Fruit fly (Drosophila melanogaster) whole organism, embryonic: ENCODE measurements around the gene Abl.
A peak's percentile ranks its signal among the peaks of the same experiment; 100 is the strongest.

Experiments used
- BtbVII ChIP-seq: fragments of 200-800 bp; sonication (Bioruptor generic); optimal IDR thresholded peaks from 3 replicates; lab custom pipeline; 2017; ENCODE audit warnings: missing biosample characterization, mild to moderate bottlenecking, missing genetic modification characterization
- CG10274 ChIP-seq: fragments of 200-800 bp; sonication (Bioruptor generic); optimal IDR thresholded peaks from 3 replicates; lab custom pipeline; 2017; ENCODE audit warnings: missing biosample characterization, mild to moderate bottlenecking, missing genetic modification characterization
- CG10431 ChIP-seq: fragments of 200-800 bp; sonication (Bioruptor generic); optimal IDR thresholded peaks from 3 replicates; lab custom pipeline; 2018; ENCODE audit warnings: missing biosample characterization, mild to moderate bottlenecking, missing genetic modification characterization
- CG10979 ChIP-seq: fragments of 200-800 bp; sonication (Bioruptor generic); optimal IDR thresholded peaks from 2 replicates; lab custom pipeline; 2018; ENCODE audit warnings: missing biosample characterization, mild to moderate bottlenecking, missing genetic modification characterization, moderate library complexity
- CG13424 ChIP-seq: fragments of 200-800 bp; sonication (Bioruptor generic); optimal IDR thresholded peaks from 2 replicates; lab custom pipeline; 2019; ENCODE audit warnings: missing biosample characterization, mild to moderate bottlenecking, missing genetic modification characterization, moderate library complexity
- CG14050 ChIP-seq: fragments of 200-800 bp; sonication (Bioruptor generic); IDR thresholded peaks from 3 replicates; pipeline ENCODE4 v1.3.6; 2022; ENCODE audit warnings: missing biosample characterization, missing genetic modification characterization
- CG15011 ChIP-seq: fragments of 200-800 bp; sonication (Bioruptor generic); optimal IDR thresholded peaks from 3 replicates; lab custom pipeline; 2018; ENCODE audit warnings: missing biosample characterization, mild to moderate bottlenecking, missing genetic modification characterization
- CG15479 ChIP-seq: fragments of 200-800 bp; sonication (Bioruptor generic); optimal IDR thresholded peaks from 3 replicates; lab custom pipeline; 2019; ENCODE audit warnings: missing biosample characterization, mild to moderate bottlenecking, missing genetic modification characterization, moderate library complexity
- CG17568 ChIP-seq: fragments of 200-800 bp; sonication (Bioruptor generic); optimal IDR thresholded peaks from 2 replicates; lab custom pipeline; 2018; ENCODE audit warnings: missing biosample characterization, mild to moderate bottlenecking, missing genetic modification characterization, moderate library complexity
- CG18764 ChIP-seq: fragments of 200-800 bp; sonication (Bioruptor generic); optimal IDR thresholded peaks from 3 replicates; lab custom pipeline; 2016; ENCODE audit warnings: missing biosample characterization, missing genetic modification characterization
- CG2712 ChIP-seq: fragments of 200-800 bp; optimal IDR thresholded peaks from 3 replicates; lab custom pipeline; 2019; ENCODE audit warnings: missing biosample characterization, mild to moderate bottlenecking, missing genetic modification characterization, moderate library complexity
- CG33557 ChIP-seq: fragments of 200-800 bp; sonication (Bioruptor generic); optimal IDR thresholded peaks from 2 replicates; lab custom pipeline; 2019; ENCODE audit warnings: missing biosample characterization, mild to moderate bottlenecking, missing genetic modification characterization, moderate library complexity
- CG8765 ChIP-seq: fragments of 200-800 bp; sonication (Bioruptor generic); IDR thresholded peaks from 2 replicates; pipeline ENCODE4 v1.3.6; 2022; ENCODE audit warnings: missing biosample characterization, missing genetic modification characterization
- CG9437 ChIP-seq: fragments of 200-800 bp; sonication (Bioruptor generic); optimal IDR thresholded peaks from 2 replicates; lab custom pipeline; 2018; ENCODE audit warnings: missing biosample characterization, mild to moderate bottlenecking, missing genetic modification characterization
- CkIIα-i1 ChIP-seq: fragments of 200-800 bp; sonication (Bioruptor generic); IDR thresholded peaks from 2 replicates; pipeline ENCODE4 v1.3.6; 2022; ENCODE audit warnings: missing biosample characterization, missing genetic modification characterization
- Eip74EF ChIP-seq, 2 experiments: fragments of 200-800 bp in 1 of 2; fragments of >200 bp in 1 of 2; sonication (Bioruptor generic) in 1 of 2; optimal IDR thresholded peaks; 2 replicates each; lab custom pipeline; 2017 to 2019; ENCODE audit warnings: missing biosample characterization in 2 of 2, missing genetic modification characterization in 2 of 2, mild to moderate bottlenecking in 1 of 2, moderate library complexity in 1 of 2
- Ets65A ChIP-seq: fragments of 200-800 bp; sonication (Bioruptor generic); peaks from one replicate; lab custom pipeline; 2016; ENCODE audit warnings: missing biosample characterization, missing genetic modification characterization
- Fer1 ChIP-seq: fragments of 200-800 bp; sonication (Bioruptor generic); optimal IDR thresholded peaks from 2 replicates; lab custom pipeline; 2017; ENCODE audit warnings: missing biosample characterization, mild to moderate bottlenecking, missing genetic modification characterization
- Hr78 ChIP-seq, 2 experiments: fragments of 200-800 bp in 1 of 2; fragments of >200 bp in 1 of 2; sonication (Bioruptor generic) in 1 of 2; optimal IDR thresholded peaks; 2 replicates each; lab custom pipeline; 2017 to 2019; ENCODE audit warnings: missing biosample characterization in 2 of 2, missing genetic modification characterization in 2 of 2, mild to moderate bottlenecking in 1 of 2, moderate library complexity in 1 of 2
- MTF-1 ChIP-seq: fragments of 200-800 bp; sonication (Bioruptor generic); optimal IDR thresholded peaks from 2 replicates; lab custom pipeline; 2018; ENCODE audit warnings: missing biosample characterization, mild to moderate bottlenecking, missing genetic modification characterization, borderline replicate concordance
- Oli ChIP-seq: fragments of 200-800 bp; sonication (Bioruptor generic); optimal IDR thresholded peaks from 2 replicates; lab custom pipeline; 2018; ENCODE audit warnings: missing biosample characterization, mild to moderate bottlenecking, missing genetic modification characterization, moderate library complexity
- Rfx ChIP-seq: fragments of 200-800 bp; sonication (Bioruptor generic); IDR thresholded peaks from 2 replicates; pipeline ENCODE4 v1.3.6; 2022; ENCODE audit warnings: missing biosample characterization, missing genetic modification characterization
- Rx ChIP-seq: fragments of 200-800 bp; sonication (Bioruptor generic); IDR thresholded peaks from 2 replicates; pipeline ENCODE4 v1.3.6; 2022; ENCODE audit warnings: missing biosample characterization, missing genetic modification characterization
- Trl ChIP-seq, 3 experiments: fragments of >200 bp in 2 of 3; fragments of 200-800 bp in 1 of 3; sonication (Bioruptor generic) in 1 of 3; optimal IDR thresholded peaks; 2 replicates in 1 of 3; 3 replicates in 2 of 3; lab custom pipeline; 2016 to 2017; ENCODE audit warnings: missing biosample characterization in 1 of 3, missing genetic modification characterization in 1 of 3
- ac ChIP-seq: fragments of 200-800 bp; sonication (Bioruptor generic); optimal IDR thresholded peaks from 3 replicates; lab custom pipeline; 2017; ENCODE audit warnings: missing biosample characterization, mild to moderate bottlenecking, missing genetic modification characterization
- al ChIP-seq: fragments of 200-800 bp; sonication (Bioruptor generic); IDR thresholded peaks from 2 replicates; pipeline ENCODE4 v1.3.6; 2022; ENCODE audit warnings: missing biosample characterization, missing genetic modification characterization
- amos ChIP-seq: fragments of 200-800 bp; sonication (Bioruptor generic); IDR thresholded peaks from 2 replicates; pipeline ENCODE4 v1.3.6; 2022; ENCODE audit warnings: missing biosample characterization, missing genetic modification characterization; ENCODE audit not compliant: partially characterized antibody
- ato ChIP-seq: fragments of 200-800 bp; sonication (Bioruptor generic); IDR thresholded peaks from 2 replicates; pipeline ENCODE4 v1.3.6; 2022; ENCODE audit warnings: missing biosample characterization, missing genetic modification characterization; ENCODE audit not compliant: partially characterized antibody
- cad ChIP-seq: fragments of >200 bp; optimal IDR thresholded peaks from 2 replicates; lab custom pipeline; 2017; ENCODE audit warnings: missing biosample characterization, missing genetic modification characterization
- cato ChIP-seq: fragments of 200-800 bp; sonication (Bioruptor generic); optimal IDR thresholded peaks from 2 replicates; lab custom pipeline; 2016; ENCODE audit warnings: missing biosample characterization, missing genetic modification characterization, borderline replicate concordance
- chif ChIP-seq, 2 experiments: fragments of 200-800 bp; sonication (Bioruptor generic); optimal IDR thresholded peaks; 3 replicates each; lab custom pipeline; 2016; ENCODE audit warnings: missing biosample characterization in 2 of 2, missing genetic modification characterization in 2 of 2
- cwo ChIP-seq: fragments of 200-800 bp; sonication (Bioruptor generic); optimal IDR thresholded peaks from 3 replicates; lab custom pipeline; 2017; ENCODE audit warnings: missing biosample characterization, missing genetic modification characterization, mild to moderate bottlenecking, moderate library complexity, missing genetic modification reagents
- disco-r ChIP-seq: fragments of 200-800 bp; sonication (Bioruptor generic); optimal IDR thresholded peaks from 2 replicates; lab custom pipeline; 2016; ENCODE audit warnings: missing biosample characterization, missing genetic modification characterization
- dmrt11E ChIP-seq: fragments of 200-800 bp; sonication (Bioruptor generic); optimal IDR thresholded peaks from 3 replicates; lab custom pipeline; 2018; ENCODE audit warnings: missing biosample characterization, mild to moderate bottlenecking, missing genetic modification characterization, moderate library complexity
- ftz-f1 ChIP-seq: fragments of 200-800 bp; sonication (Bioruptor generic); optimal IDR thresholded peaks from 2 replicates; lab custom pipeline; 2016; ENCODE audit warnings: missing biosample characterization, missing genetic modification characterization
- fu2 ChIP-seq: fragments of 200-800 bp; sonication (Bioruptor generic); optimal IDR thresholded peaks from 2 replicates; lab custom pipeline; 2016; ENCODE audit warnings: missing biosample characterization, missing genetic modification characterization
- ind ChIP-seq: fragments of 200-800 bp; sonication (Bioruptor generic); optimal IDR thresholded peaks from 3 replicates; lab custom pipeline; 2016; ENCODE audit warnings: missing biosample characterization, missing genetic modification characterization
- lov ChIP-seq, 2 experiments: fragments of 200-800 bp in 1 of 2; fragments of >200 bp in 1 of 2; sonication (Bioruptor generic) in 1 of 2; IDR thresholded peaks in 1 of 2; optimal IDR thresholded peaks in 1 of 2; 2 replicates in 1 of 2; 3 replicates in 1 of 2; pipeline versions ENCODE4 v1.3.6 to Lab custom; 2017 to 2022; ENCODE audit warnings: missing biosample characterization in 1 of 2, missing genetic modification characterization in 1 of 2
- onecut ChIP-seq: fragments of 200-800 bp; sonication (Bioruptor generic); IDR thresholded peaks from 2 replicates; pipeline ENCODE4 v1.3.6; 2022; ENCODE audit warnings: missing biosample characterization, missing genetic modification characterization
- org-1 ChIP-seq: fragments of 200-800 bp; sonication (Bioruptor generic); optimal IDR thresholded peaks from 2 replicates; lab custom pipeline; 2017; ENCODE audit warnings: missing biosample characterization, missing genetic modification characterization
- p53 ChIP-seq: fragments of 200-800 bp; sonication (Bioruptor generic); optimal IDR thresholded peaks from 2 replicates; lab custom pipeline; 2016; ENCODE audit warnings: missing biosample characterization, missing genetic modification characterization
- pb ChIP-seq: fragments of 200-800 bp; sonication (Bioruptor generic); optimal IDR thresholded peaks from 3 replicates; lab custom pipeline; 2016; ENCODE audit warnings: missing biosample characterization, missing genetic modification characterization
- pfk ChIP-seq: fragments of 200-800 bp; sonication (Bioruptor generic); optimal IDR thresholded peaks from 2 replicates; lab custom pipeline; 2018; ENCODE audit warnings: missing biosample characterization, mild to moderate bottlenecking, missing genetic modification characterization, moderate library complexity
- phol ChIP-seq: fragments of 200-800 bp; sonication (Bioruptor generic); optimal IDR thresholded peaks from 3 replicates; lab custom pipeline; 2018; ENCODE audit warnings: missing biosample characterization, mild to moderate bottlenecking, missing genetic modification characterization, moderate library complexity
- sd ChIP-seq: fragments of 200-800 bp; sonication (Bioruptor generic); optimal IDR thresholded peaks from 3 replicates; lab custom pipeline; 2018; ENCODE audit warnings: missing biosample characterization, mild to moderate bottlenecking, missing genetic modification characterization, moderate library complexity
- slou ChIP-seq: fragments of 200-800 bp; sonication (Bioruptor generic); optimal IDR thresholded peaks from 3 replicates; lab custom pipeline; 2016; ENCODE audit warnings: missing biosample characterization, missing genetic modification characterization
- zen2 ChIP-seq: fragments of 200-800 bp; sonication (Bioruptor generic); IDR thresholded peaks from 3 replicates; pipeline ENCODE4 v1.3.6; 2022; ENCODE audit warnings: missing biosample characterization, missing genetic modification characterization; ENCODE audit not compliant: partially characterized antibody
- zf30C ChIP-seq: fragments of 200-800 bp; sonication (Bioruptor generic); optimal IDR thresholded peaks from 3 replicates; lab custom pipeline; 2018; ENCODE audit warnings: missing biosample characterization, mild to moderate bottlenecking, missing genetic modification characterization

Abl gene

DNA sequence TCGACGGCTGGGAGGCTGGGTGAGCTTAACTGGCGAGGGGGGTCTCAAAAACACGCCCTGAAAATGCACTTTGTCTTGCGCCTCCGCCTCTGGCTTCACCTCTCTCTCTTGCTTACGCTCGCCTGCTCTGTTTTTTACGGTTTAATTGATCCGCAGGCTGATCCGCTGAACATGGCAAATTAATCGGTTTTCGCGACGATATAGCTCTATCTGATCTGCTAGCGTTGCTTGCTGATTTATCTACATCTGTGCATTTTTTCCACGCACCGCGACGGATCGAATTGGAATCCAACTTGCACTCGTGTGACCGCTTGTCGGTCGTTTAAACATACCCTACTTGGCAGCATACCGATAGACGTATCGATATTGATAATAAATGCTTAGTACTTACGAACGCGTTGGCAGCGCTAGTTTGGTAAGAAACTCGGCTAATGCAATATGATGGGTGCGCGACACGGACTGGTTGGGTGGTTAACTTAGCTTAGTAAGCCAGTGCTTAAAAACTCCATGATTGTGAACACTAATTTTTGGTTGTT, at the start of gene Abl (continued):
- TF ChIP-seq Rx (GFP tag; lab: Robert Waterston, UW), result no peak
- TF ChIP-seq CG10274 (GFP tag; lab: Kevin White, UChicago), result no peak
- TF ChIP-seq CkIIα-i1, result no peak
- TF ChIP-seq pb (GFP tag; lab: Kevin White, UChicago), result peak; percentile 29
- TF ChIP-seq cato (GFP tag; lab: Kevin White, UChicago), result peak; percentile 55
- TF ChIP-seq chif (GFP tag; optimal IDR thresholded peaks at IDR 0.05; lab: Kevin White, UChicago), result peak; percentile 73 to 75
- TF ChIP-seq CG14050, result no peak
- peak; percentile 13 for TF ChIP-seq org-1 (GFP tag; lab: Kevin White, UChicago)
- no peak for TF ChIP-seq Oli (tag; lab: Kevin White, UChicago)
- peak; percentile 91 for TF ChIP-seq sd
- no peak for TF ChIP-seq CG8765 (GFP tag; lab: Robert Waterston, UW)
- TF ChIP-seq ato, result peak; percentile 61
- TF ChIP-seq cad (GFP tag; lab: Kevin White, UChicago), result no peak
- no peak for TF ChIP-seq CG10431 (GFP tag; lab: Kevin White, UChicago)
- TF ChIP-seq pfk (GFP tag; lab: Kevin White, UChicago), result no peak
- TF ChIP-seq CG9437 (GFP tag; lab: Kevin White, UChicago), result no peak
- TF ChIP-seq CG33557 (GFP tag; lab: Kevin White, UChicago), result no peak
- TF ChIP-seq CG17568 (GFP tag; lab: Kevin White, UChicago), result no peak
- TF ChIP-seq CG2712, result peak; percentile 74
- TF ChIP-seq MTF-1 (GFP tag; lab: Kevin White, UChicago), result peak; percentile 16
- no peak for TF ChIP-seq dmrt11E (tag; lab: Kevin White, UChicago)
- peak; percentile 66 for TF ChIP-seq Fer1 (GFP tag; lab: Kevin White, UChicago)
- peak; percentile 50 for TF ChIP-seq ind (GFP tag; lab: Kevin White, UChicago)
- no peak for TF ChIP-seq CG15479 (GFP tag; lab: Kevin White, UChicago)
- TF ChIP-seq al (GFP tag; lab: Robert Waterston, UW), result peak; percentile 50
- TF ChIP-seq CG13424 (tag; lab: Kevin White, UChicago), result peak; percentile 52
- TF ChIP-seq fu2 (GFP tag; lab: Kevin White, UChicago), result peak; percentile 76
- TF ChIP-seq phol (tag; lab: Kevin White, UChicago), result peak; percentile 80
- 0 out of 3 replicates have a peak, but pooled peaks have one; percentile 34 for TF ChIP-seq zen2
- no peak; the same call in none of the 2 replicates for TF ChIP-seq onecut (GFP tag; lab: Robert Waterston, UW)
- peak; percentile 91 for TF ChIP-seq amos (GFP tag; lab: Robert Waterston, UW)
- peak; percentile 25 for TF ChIP-seq CG10979
- no peak for TF ChIP-seq lov (optimal IDR thresholded peaks at IDR 0.05; lab: Kevin White, UChicago)
- 0 out of 3 replicates have a peak, but pooled peaks have one; percentile 11 for TF ChIP-seq lov (GFP tag; IDR thresholded peaks at IDR 0.05; lab: Robert Waterston, UW)
- peak; percentile 45 for TF ChIP-seq cwo
- TF ChIP-seq disco-r (GFP tag; lab: Kevin White, UChicago), result peak; percentile 16
- peak; percentile 75 for TF ChIP-seq p53
- peak; percentile 97 for TF ChIP-seq Ets65A (GFP tag; lab: Kevin White, UChicago)
- TF ChIP-seq slou (GFP tag; lab: Kevin White, UChicago), result peak; percentile 29
- no peak for TF ChIP-seq zf30C (GFP tag; lab: Kevin White, UChicago)
- peak; percentile 82 for TF ChIP-seq Rfx (GFP tag; lab: Robert Waterston, UW)
- no peak for TF ChIP-seq BtbVII (GFP tag; lab: Kevin White, UChicago)
- TF ChIP-seq CG18764 (GFP tag; lab: Kevin White, UChicago), result peak; percentile 65
- no peak for TF ChIP-seq Hr78 (GFP tag; optimal IDR thresholded peaks at IDR 0.05; lab: Kevin White, UChicago)
- TF ChIP-seq Eip74EF (GFP tag; optimal IDR thresholded peaks at IDR 0.05; lab: Kevin White, UChicago), result peak in 1 of 2 experiments; percentile 32
- no peak for TF ChIP-seq CG15011 (GFP tag; lab: Kevin White, UChicago)
- TF ChIP-seq Trl (optimal IDR thresholded peaks at IDR 0.05; lab: Kevin White, UChicago), result no peak
- TF ChIP-seq Trl (GFP tag; optimal IDR thresholded peaks at IDR 0.05; lab: Kevin White, UChicago), result peak; percentile 87
- no peak for TF ChIP-seq ac (GFP tag; lab: Kevin White, UChicago)
- peak; percentile 72 for TF ChIP-seq ftz-f1
